Worm (Caenorhabditis elegans): ENCODE data around the gene F15D4.5.

- TF ChIP-seq dao-5 (tag; optimal IDR thresholded peaks at IDR 0.05) (no peak), W03F9.2 (tag; optimal IDR thresholded peaks at IDR 0.05) (no peak)
Measured at ce11 chrII:13243021-13243420, 2.2 kb upstream of the F15D4.5 start, which contains the start of gene F15D4.4.

Data from whole organism, L4/young adult.